Fruit fly (Drosophila melanogaster) whole organism, embryonic: ENCODE results near the gene Cpr76Bc.

ENCODE experiments used
- B-H2 ChIP-seq: fragments of 200-800 bp; sonication (Bioruptor generic); optimal IDR thresholded peaks from 2 replicates; lab custom pipeline; 2018; ENCODE audit warnings: missing biosample characterization, mild to moderate bottlenecking, missing genetic modification characterization
- Bgb ChIP-seq: fragments of 200-800 bp; sonication (Bioruptor generic); IDR thresholded peaks from 2 replicates; pipeline ENCODE4 v1.3.6; 2022; ENCODE audit warnings: missing biosample characterization, missing genetic modification characterization; ENCODE audit not compliant: partially characterized antibody
- CG11504 ChIP-seq: fragments of 200-800 bp; sonication (Bioruptor generic); optimal IDR thresholded peaks from 3 replicates; lab custom pipeline; 2019; ENCODE audit warnings: missing biosample characterization, mild to moderate bottlenecking, missing genetic modification characterization, moderate library complexity
- CG11696 ChIP-seq: fragments of 200-800 bp; sonication (Bioruptor generic); IDR thresholded peaks from 2 replicates; pipeline ENCODE4 v1.3.6; 2022; ENCODE audit warnings: missing biosample characterization, missing genetic modification characterization
- CG12236 ChIP-seq: fragments of 200-800 bp; sonication (Bioruptor generic); optimal IDR thresholded peaks from 2 replicates; lab custom pipeline; 2016; ENCODE audit warnings: missing biosample characterization, missing genetic modification characterization
- CG14667 ChIP-seq: fragments of 200-800 bp; sonication (Bioruptor generic); IDR thresholded peaks from 2 replicates; pipeline ENCODE4 v1.3.6; 2022; ENCODE audit warnings: missing biosample characterization, missing genetic modification characterization
- CG15269 ChIP-seq: fragments of 200-800 bp; sonication (Bioruptor generic); optimal IDR thresholded peaks from 2 replicates; lab custom pipeline; 2018; ENCODE audit warnings: missing biosample characterization, mild to moderate bottlenecking, missing genetic modification characterization, moderate library complexity
- CG17802 ChIP-seq: fragments of 200-800 bp; sonication (Bioruptor generic); optimal IDR thresholded peaks from 2 replicates; lab custom pipeline; 2018; ENCODE audit warnings: missing biosample characterization, mild to moderate bottlenecking, missing genetic modification characterization, moderate library complexity
- CG34224 ChIP-seq: fragments of 200-800 bp; sonication (Bioruptor generic); IDR thresholded peaks from 3 replicates; pipeline ENCODE4 v1.3.6; 2022; ENCODE audit warnings: missing biosample characterization, missing genetic modification characterization; ENCODE audit not compliant: partially characterized antibody
- CG3726 ChIP-seq: fragments of 200-800 bp; sonication (Bioruptor generic); IDR thresholded peaks from 3 replicates; pipeline ENCODE4, ENCODE4 v1.3.6; 2022; ENCODE audit warnings: missing biosample characterization, missing genetic modification characterization
- CG42726 ChIP-seq: fragments of 200-800 bp; sonication (Bioruptor generic); IDR thresholded peaks from 2 replicates; pipeline ENCODE4 v1.3.6; 2022; ENCODE audit warnings: missing biosample characterization, missing genetic modification characterization; ENCODE audit not compliant: partially characterized antibody
- CG4404 ChIP-seq: fragments of 200-800 bp; sonication (Bioruptor generic); IDR thresholded peaks from 2 replicates; pipeline ENCODE4 v1.3.6; 2022; ENCODE audit warnings: missing biosample characterization, missing genetic modification characterization
- CG4730 ChIP-seq: fragments of 200-800 bp; sonication (Bioruptor generic); IDR thresholded peaks from 2 replicates; pipeline ENCODE4 v1.3.6; 2022; ENCODE audit warnings: missing biosample characterization, missing genetic modification characterization
- CG6175 ChIP-seq: fragments of 200-800 bp; sonication (Bioruptor generic); IDR thresholded peaks from 3 replicates; pipeline ENCODE4 v1.3.6; 2022; ENCODE audit warnings: missing biosample characterization, missing genetic modification characterization
- CG7928 ChIP-seq: fragments of 200-800 bp; sonication (Bioruptor generic); optimal IDR thresholded peaks from 2 replicates; lab custom pipeline; 2017; ENCODE audit warnings: missing biosample characterization, mild to moderate bottlenecking, missing genetic modification characterization
- CG8290 ChIP-seq, 3 experiments: fragments of 200-800 bp; sonication (Bioruptor generic); optimal IDR thresholded peaks; 2 replicates each; lab custom pipeline; 2016 to 2019; ENCODE audit warnings: missing biosample characterization in 3 of 3, missing genetic modification characterization in 3 of 3, mild to moderate bottlenecking in 2 of 3, moderate library complexity in 1 of 3
- Deaf1 ChIP-seq: fragments of 200-800 bp; optimal IDR thresholded peaks from 3 replicates; lab custom pipeline; 2019; ENCODE audit warnings: missing biosample characterization, mild to moderate bottlenecking, missing genetic modification characterization, moderate library complexity
- Dip3 ChIP-seq: fragments of 200-800 bp; sonication (Bioruptor generic); optimal IDR thresholded peaks from 3 replicates; lab custom pipeline; 2016; ENCODE audit warnings: missing biosample characterization, missing genetic modification characterization
- Gsc ChIP-seq: fragments of 200-800 bp; sonication (Bioruptor generic); IDR thresholded peaks from 2 replicates; pipeline ENCODE4 v1.3.6; 2022; ENCODE audit warnings: missing biosample characterization, missing genetic modification characterization
- H2.0 ChIP-seq: fragments of 200-800 bp; sonication (Bioruptor generic); IDR thresholded peaks from 2 replicates; pipeline ENCODE4 v1.3.6; 2022; ENCODE audit warnings: missing biosample characterization, missing genetic modification characterization
- Hr3 ChIP-seq: fragments of 200-800 bp; sonication (Bioruptor generic); optimal IDR thresholded peaks from 3 replicates; lab custom pipeline; 2016; ENCODE audit warnings: missing biosample characterization, missing genetic modification characterization
- Lim3 ChIP-seq: fragments of 200-800 bp; sonication (Bioruptor generic); IDR thresholded peaks from 2 replicates; pipeline ENCODE4 v1.3.6; 2022; ENCODE audit warnings: missing biosample characterization, missing genetic modification characterization
- MESR4 ChIP-seq: fragments of 200-800 bp; sonication (Bioruptor generic); optimal IDR thresholded peaks from 2 replicates; lab custom pipeline; 2018; ENCODE audit warnings: missing biosample characterization, mild to moderate bottlenecking, missing genetic modification characterization, moderate library complexity
- Myb ChIP-seq: fragments of 200-800 bp; sonication (Bioruptor generic); optimal IDR thresholded peaks from 2 replicates; lab custom pipeline; 2016; ENCODE audit warnings: missing biosample characterization, missing genetic modification characterization
- NFAT ChIP-seq: fragments of 200-800 bp; sonication (Bioruptor generic); IDR thresholded peaks from 2 replicates; pipeline ENCODE4 v1.3.6; 2022; ENCODE audit warnings: missing biosample characterization, missing genetic modification characterization
- Oli ChIP-seq: fragments of 200-800 bp; sonication (Bioruptor generic); optimal IDR thresholded peaks from 2 replicates; lab custom pipeline; 2018; ENCODE audit warnings: missing biosample characterization, mild to moderate bottlenecking, missing genetic modification characterization, moderate library complexity
- Pdp1 ChIP-seq, 2 experiments: fragments of 200-800 bp; sonication (Bioruptor generic); optimal IDR thresholded peaks; 3 replicates each; lab custom pipeline; 2016; ENCODE audit warnings: missing biosample characterization in 2 of 2, missing genetic modification characterization in 2 of 2, mild to moderate bottlenecking in 1 of 2, moderate library complexity in 1 of 2
- Poxn ChIP-seq: fragments of 200-800 bp; sonication (Bioruptor generic); IDR thresholded peaks from 2 replicates; pipeline ENCODE4 v1.3.6; 2022; ENCODE audit warnings: missing biosample characterization, missing genetic modification characterization
- Sox100B ChIP-seq: fragments of 200-800 bp; sonication (Bioruptor generic); optimal IDR thresholded peaks from 3 replicates; lab custom pipeline; 2018; ENCODE audit warnings: missing biosample characterization, mild to moderate bottlenecking, missing genetic modification characterization
- Sry-δ ChIP-seq: fragments of 200-800 bp; sonication (Bioruptor generic); optimal IDR thresholded peaks from 2 replicates; lab custom pipeline; 2016; ENCODE audit warnings: missing biosample characterization, missing genetic modification characterization
- Ssrp ChIP-seq: fragments of 200-800 bp; sonication (Bioruptor generic); optimal IDR thresholded peaks from 2 replicates; lab custom pipeline; 2018; ENCODE audit warnings: missing biosample characterization, mild to moderate bottlenecking, missing genetic modification characterization, moderate library complexity
- ap ChIP-seq: fragments of 200-800 bp; sonication (Bioruptor generic); IDR thresholded peaks from 2 replicates; pipeline ENCODE4 v1.3.6; 2022; ENCODE audit warnings: missing biosample characterization, missing genetic modification characterization
- chm ChIP-seq: fragments of 200-800 bp; sonication (Bioruptor generic); IDR thresholded peaks from 2 replicates; pipeline ENCODE4 v1.3.6; 2022; ENCODE audit warnings: missing biosample characterization, missing genetic modification characterization
- fd3F ChIP-seq: fragments of 200-800 bp; sonication (Bioruptor generic); optimal IDR thresholded peaks from 2 replicates; lab custom pipeline; 2018; ENCODE audit warnings: missing biosample characterization, mild to moderate bottlenecking, missing genetic modification characterization, moderate library complexity
- gro ChIP-seq: fragments of 200-800 bp; sonication (Bioruptor generic); optimal IDR thresholded peaks from 2 replicates; lab custom pipeline; 2016; ENCODE audit warnings: missing biosample characterization, missing genetic modification characterization
- ind ChIP-seq: fragments of 200-800 bp; sonication (Bioruptor generic); optimal IDR thresholded peaks from 3 replicates; lab custom pipeline; 2016; ENCODE audit warnings: missing biosample characterization, missing genetic modification characterization
- inv ChIP-seq: fragments of 200-800 bp; sonication (Bioruptor generic); IDR thresholded peaks from 2 replicates; pipeline ENCODE4 v1.3.6; 2022; ENCODE audit warnings: missing biosample characterization, missing genetic modification characterization; ENCODE audit not compliant: partially characterized antibody
- ken ChIP-seq: fragments of 200-800 bp; sonication (Bioruptor generic); IDR thresholded peaks from 3 replicates; pipeline ENCODE4 v1.3.6; 2022; ENCODE audit warnings: missing biosample characterization, missing genetic modification characterization
- knrl ChIP-seq: fragments of 200-800 bp; sonication (Bioruptor generic); IDR thresholded peaks from 3 replicates; pipeline ENCODE4 v1.3.6; 2022; ENCODE audit warnings: missing biosample characterization, missing genetic modification characterization; ENCODE audit not compliant: partially characterized antibody
- lbe ChIP-seq: fragments of 200-800 bp; sonication (Bioruptor generic); optimal IDR thresholded peaks from 2 replicates; lab custom pipeline; 2016; ENCODE audit warnings: missing biosample characterization, mild to moderate bottlenecking, missing genetic modification characterization
- nerfin-1 ChIP-seq: fragments of 200-800 bp; sonication (Bioruptor generic); optimal IDR thresholded peaks from 3 replicates; lab custom pipeline; 2019; ENCODE audit warnings: missing biosample characterization, mild to moderate bottlenecking, missing genetic modification characterization, moderate library complexity
- pb ChIP-seq: fragments of 200-800 bp; sonication (Bioruptor generic); optimal IDR thresholded peaks from 3 replicates; lab custom pipeline; 2016; ENCODE audit warnings: missing biosample characterization, missing genetic modification characterization
- salm ChIP-seq: fragments of 200-800 bp; sonication (Bioruptor generic); optimal IDR thresholded peaks from 2 replicates; lab custom pipeline; 2018; ENCODE audit warnings: missing biosample characterization, mild to moderate bottlenecking, missing genetic modification characterization
- sim ChIP-seq: fragments of 200-800 bp; sonication (Bioruptor generic); IDR thresholded peaks from 2 replicates; pipeline ENCODE4 v1.3.6; 2022; ENCODE audit warnings: missing biosample characterization, missing genetic modification characterization
- tgo ChIP-seq: fragments of 200-800 bp; sonication (Bioruptor generic); IDR thresholded peaks from 3 replicates; pipeline ENCODE4 v1.3.6; 2022; ENCODE audit warnings: missing biosample characterization, missing genetic modification characterization
- trem ChIP-seq: fragments of 200-800 bp; optimal IDR thresholded peaks from 3 replicates; lab custom pipeline; 2019; ENCODE audit warnings: missing biosample characterization, mild to moderate bottlenecking, missing genetic modification characterization, moderate library complexity
- tup ChIP-seq: fragments of 200-800 bp; sonication (Bioruptor generic); optimal IDR thresholded peaks from 2 replicates; lab custom pipeline; 2016; ENCODE audit warnings: missing biosample characterization, mild to moderate bottlenecking, missing genetic modification characterization, moderate library complexity
- unpg ChIP-seq: fragments of 200-800 bp; sonication (Bioruptor generic); optimal IDR thresholded peaks from 3 replicates; lab custom pipeline; 2018; ENCODE audit warnings: missing biosample characterization, mild to moderate bottlenecking, missing genetic modification characterization, moderate library complexity
- usp ChIP-seq: fragments of >200 bp; optimal IDR thresholded peaks from 2 replicates; lab custom pipeline; 2017; ENCODE audit warnings: missing biosample characterization, missing genetic modification characterization

The Cpr76Bc gene

dm6 chr3L:19560695-19561246, 40.0 kb downstream of the Cpr76Bc start (continued):
- TF ChIP-seq ind (GFP tag; lab: Kevin White, UChicago) (peak; percentile 91), CG3726 (GFP tag; lab: Robert Waterston, UW) (peak; percentile 92), CG4730 (peak; percentile 92), Myb (GFP tag; lab: Kevin White, UChicago) (peak; percentile 77), CG11504 (tag; lab: Kevin White, UChicago) (peak; percentile 94), Bgb (no peak), Gsc (GFP tag; lab: Robert Waterston, UW) (no peak), CG34224 (GFP tag; lab: Robert Waterston, UW) (no peak), B-H2 (GFP tag; lab: Kevin White, UChicago) (peak; percentile 95), NFAT (GFP tag; lab: Robert Waterston, UW) (peak; percentile 91), CG42726 (no peak), CG7928 (GFP tag; lab: Kevin White, UChicago) (peak; percentile 67), Hr3 (GFP tag; lab: Kevin White, UChicago) (peak; percentile 93), Dip3 (GFP tag; lab: Kevin White, UChicago) (peak; percentile 86), Sry-δ (GFP tag; lab: Kevin White, UChicago) (peak; percentile 58), CG11696 (peak; percentile 85; the same call in 1 of the 2 replicates), tup (GFP tag; lab: Kevin White, UChicago) (peak; percentile 87), Deaf1 (peak; percentile 74), inv (no peak), CG4404 (GFP tag; lab: Robert Waterston, UW) (peak; percentile 98), chm (GFP tag; lab: Robert Waterston, UW) (peak; percentile 97), Sox100B (GFP tag; lab: Kevin White, UChicago) (peak; percentile 92), CG15269 (tag; lab: Kevin White, UChicago) (peak; percentile 96), Ssrp (tag; lab: Kevin White, UChicago) (peak; percentile 94), MESR4 (GFP tag; lab: Kevin White, UChicago) (peak; percentile 36), Oli (tag; lab: Kevin White, UChicago) (peak; percentile 95), CG8290 (GFP tag; optimal IDR thresholded peaks at IDR 0.05; lab: Kevin White, UChicago) (peak; percentile 95), CG8290 (tag; optimal IDR thresholded peaks at IDR 0.05; lab: Kevin White, UChicago) (peak; percentile 76 to 94), Poxn (GFP tag; lab: Robert Waterston, UW) (peak; percentile 48; the same call in 1 of the 2 replicates), ken (GFP tag; lab: Robert Waterston, UW) (peak; percentile 93), gro (GFP tag; lab: Kevin White, UChicago) (peak; percentile 88), lbe (GFP tag; lab: Kevin White, UChicago) (peak; percentile 98), CG14667 (GFP tag; lab: Robert Waterston, UW) (peak; percentile 89), CG6175 (GFP tag; lab: Robert Waterston, UW) (peak; percentile 91), sim (GFP tag; lab: Robert Waterston, UW) (peak; percentile 83; the same call in 1 of the 2 replicates), knrl (no peak), fd3F (GFP tag; lab: Kevin White, UChicago) (peak; percentile 93), pb (GFP tag; lab: Kevin White, UChicago) (peak; percentile 83), CG17802 (tag; lab: Kevin White, UChicago) (peak; percentile 75), Pdp1 (GFP tag; optimal IDR thresholded peaks at IDR 0.05; lab: Kevin White, UChicago) (peak; percentile 92 to 94), ap (peak; percentile 91), trem (tag; lab: Kevin White, UChicago) (peak; percentile 94), unpg (GFP tag; lab: Kevin White, UChicago) (peak; percentile 97), tgo (GFP tag; lab: Robert Waterston, UW) (peak; percentile 93), Lim3 (GFP tag; lab: Robert Waterston, UW) (peak; percentile 83; the same call in 1 of the 2 replicates), salm (tag; lab: Kevin White, UChicago) (peak; percentile 93), nerfin-1 (tag; lab: Kevin White, UChicago) (peak; percentile 93), CG12236 (GFP tag; lab: Kevin White, UChicago) (peak; percentile 92), H2.0 (GFP tag; lab: Robert Waterston, UW) (peak; percentile 95), usp (GFP tag; lab: Kevin White, UChicago) (no peak)
